Worm (Caenorhabditis elegans) whole organism, L3 larva: ENCODE data around the gene str-83.
A peak's percentile ranks its signal among the peaks of the same experiment; 100 is the strongest.

ENCODE experiments used
- R02D3.7 ChIP-seq: fragments of 150-350 bp; optimal IDR thresholded peaks from 2 replicates; lab custom pipeline; 2014; ENCODE audit warnings: missing biosample characterization, missing genetic modification characterization
- ZK546.5 ChIP-seq: sonication (generic microtip); optimal IDR thresholded peaks from 2 replicates; lab custom pipeline; 2017; ENCODE audit warnings: missing biosample characterization, missing genetic modification characterization
- aly-2 ChIP-seq: fragments of 150-350 bp; optimal IDR thresholded peaks from 2 replicates; lab custom pipeline; 2014; ENCODE audit warnings: missing biosample characterization, missing genetic modification characterization
- ama-1 ChIP-seq: fragments of 150-350 bp; optimal IDR thresholded peaks from 2 replicates; lab custom pipeline; 2018
- ceh-16 ChIP-seq: sonication (generic microtip); optimal IDR thresholded peaks from 2 replicates; lab custom pipeline; 2017; ENCODE audit warnings: missing biosample characterization, missing genetic modification characterization
- ceh-28 ChIP-seq: fragments of 150-350 bp; optimal IDR thresholded peaks from 2 replicates; lab custom pipeline; 2014; ENCODE audit warnings: missing biosample characterization, missing genetic modification reagents, missing genetic modification characterization
- ceh-82 ChIP-seq: fragments of 150-350 bp; optimal IDR thresholded peaks from 2 replicates; lab custom pipeline; 2014; ENCODE audit warnings: missing biosample characterization, missing genetic modification characterization
- ceh-9 ChIP-seq: sonication (generic microtip); optimal IDR thresholded peaks from 2 replicates; lab custom pipeline; 2018; ENCODE audit warnings: missing biosample characterization, missing genetic modification characterization
- daf-12 ChIP-seq: fragments of 150-350 bp; optimal IDR thresholded peaks from 2 replicates; lab custom pipeline; 2014; ENCODE audit warnings: missing biosample characterization, missing genetic modification reagents, missing genetic modification characterization
- egl-27 ChIP-seq: sonication (generic microtip); optimal IDR thresholded peaks from 4 replicates; lab custom pipeline; 2017; ENCODE audit warnings: missing biosample characterization, missing genetic modification reagents, missing genetic modification characterization
- egl-5 ChIP-seq: fragments of 150-350 bp; optimal IDR thresholded peaks from 2 replicates; lab custom pipeline; 2017; ENCODE audit warnings: missing biosample characterization, missing genetic modification reagents, missing genetic modification characterization, inconsistent platforms
- elt-1 ChIP-seq: fragments of 150-350 bp; optimal IDR thresholded peaks from 2 replicates; lab custom pipeline; 2014; ENCODE audit warnings: missing biosample characterization, missing genetic modification characterization
- elt-2 ChIP-seq: sonication (generic microtip); optimal IDR thresholded peaks from 2 replicates; lab custom pipeline; 2016; ENCODE audit warnings: missing genetic modification reagents, mild to moderate bottlenecking, missing genetic modification characterization, missing compliant biosample characterization
- eor-1 ChIP-seq, 2 experiments: fragments of 150-350 bp; optimal IDR thresholded peaks; 2 replicates each; lab custom pipeline; 2014 to 2018; ENCODE audit warnings: missing biosample characterization in 2 of 2, missing genetic modification characterization in 2 of 2
- fkh-10 ChIP-seq: sonication (generic microtip); optimal IDR thresholded peaks from 2 replicates; lab custom pipeline; 2017; ENCODE audit warnings: missing biosample characterization, missing genetic modification reagents, missing genetic modification characterization
- fkh-2 ChIP-seq: fragments of 150-350 bp; optimal IDR thresholded peaks from 2 replicates; lab custom pipeline; 2014; ENCODE audit warnings: missing biosample characterization, missing genetic modification reagents, missing genetic modification characterization
- lin-15B ChIP-seq: fragments of 150-350 bp; optimal IDR thresholded peaks from 2 replicates; lab custom pipeline; 2014; ENCODE audit warnings: missing biosample characterization, missing genetic modification characterization
- lin-39 ChIP-seq: fragments of 150-350 bp; optimal IDR thresholded peaks from 2 replicates; lab custom pipeline; 2018; ENCODE audit warnings: missing biosample characterization, missing genetic modification reagents, missing genetic modification characterization
- lsy-12 ChIP-seq: sonication (generic microtip); optimal IDR thresholded peaks from 2 replicates; lab custom pipeline; 2016; ENCODE audit warnings: mild to moderate bottlenecking, missing genetic modification characterization, missing compliant biosample characterization
- mdl-1 ChIP-seq: fragments of 150-350 bp; optimal IDR thresholded peaks from 2 replicates; lab custom pipeline; 2014; ENCODE audit warnings: missing biosample characterization, missing genetic modification characterization
- mml-1 ChIP-seq: fragments of 150-350 bp; sonication (generic microtip); optimal IDR thresholded peaks from 3 replicates; lab custom pipeline; 2014; ENCODE audit warnings: missing biosample characterization, missing genetic modification characterization
- nhr-12 ChIP-seq: fragments of 150-350 bp; optimal IDR thresholded peaks from 2 replicates; lab custom pipeline; 2014; ENCODE audit warnings: missing biosample characterization, missing genetic modification characterization
- nhr-23 ChIP-seq: fragments of 150-350 bp; optimal IDR thresholded peaks from 2 replicates; lab custom pipeline; 2014; ENCODE audit warnings: missing biosample characterization, missing genetic modification reagents, missing genetic modification characterization
- nhr-237 ChIP-seq: fragments of 150-350 bp; optimal IDR thresholded peaks from 2 replicates; lab custom pipeline; 2014; ENCODE audit warnings: missing biosample characterization, missing genetic modification characterization
- nhr-25 ChIP-seq: sonication (generic microtip); optimal IDR thresholded peaks from 2 replicates; lab custom pipeline; 2017; ENCODE audit warnings: missing biosample characterization, missing genetic modification characterization
- nhr-28 ChIP-seq: fragments of 150-350 bp; optimal IDR thresholded peaks from 2 replicates; lab custom pipeline; 2014; ENCODE audit warnings: missing biosample characterization, missing genetic modification characterization
- nhr-67 ChIP-seq: fragments of 150-350 bp; optimal IDR thresholded peaks from 2 replicates; lab custom pipeline; 2014; ENCODE audit warnings: missing biosample characterization, missing genetic modification characterization
- nhr-76 ChIP-seq: fragments of 150-350 bp; sonication (generic microtip); optimal IDR thresholded peaks from 5 replicates; lab custom pipeline; 2014; ENCODE audit warnings: missing biosample characterization, missing genetic modification characterization
- pha-4 ChIP-seq: fragments of 150-350 bp; optimal IDR thresholded peaks from 2 replicates; lab custom pipeline; 2014; ENCODE audit warnings: missing biosample characterization, missing genetic modification reagents, missing genetic modification characterization
- pqm-1 ChIP-seq: fragments of 150-350 bp; optimal IDR thresholded peaks from 2 replicates; lab custom pipeline; 2017; ENCODE audit warnings: missing biosample characterization, missing genetic modification characterization, inconsistent platforms
- sea-2 ChIP-seq: fragments of 150-350 bp; sonication (generic microtip); optimal IDR thresholded peaks from 4 replicates; lab custom pipeline; 2014; ENCODE audit warnings: missing biosample characterization, missing genetic modification reagents, missing genetic modification characterization
- snpc-4 ChIP-seq: fragments of 150-350 bp; optimal IDR thresholded peaks from 2 replicates; lab custom pipeline; 2014; ENCODE audit warnings: missing biosample characterization, missing genetic modification characterization
- tbx-2 ChIP-seq: sonication (generic microtip); optimal IDR thresholded peaks from 2 replicates; lab custom pipeline; 2016; ENCODE audit warnings: mild to moderate bottlenecking, missing genetic modification characterization, missing compliant biosample characterization
- zag-1 ChIP-seq: fragments of 150-350 bp; optimal IDR thresholded peaks from 2 replicates; lab custom pipeline; 2014; ENCODE audit warnings: missing biosample characterization, missing genetic modification characterization
- ztf-4 ChIP-seq: fragments of 150-350 bp; optimal IDR thresholded peaks from 2 replicates; lab custom pipeline; 2014; ENCODE audit warnings: missing biosample characterization, missing genetic modification characterization

The str-83 gene

ce11 chrV:3979819-3980218 lies 2.8 kb downstream of the str-83 start, which contains the start of gene nlp-31 (continued):
- TF ChIP-seq ama-1 (lab: Kevin White, UChicago) (no peak), pqm-1 (tag; lab: Kevin White, UChicago) (no peak), elt-1 (tag; lab: Kevin White, UChicago) (peak; percentile 21), ceh-16 (tag; lab: Kevin White, UChicago) (no peak), nhr-12 (no peak), ZK546.5 (no peak), mml-1 (tag; lab: Kevin White, UChicago) (no peak), nhr-76 (tag; lab: Kevin White, UChicago) (no peak), sea-2 (no peak), snpc-4 (tag; lab: Kevin White, UChicago) (no peak), ceh-28 (tag; lab: Kevin White, UChicago) (peak; percentile 43), egl-27 (tag; lab: Kevin White, UChicago) (no peak), eor-1 (tag; optimal IDR thresholded peaks at IDR 0.05; lab: Kevin White, UChicago) (no peak)

ce11 chrV:3980228-3980933 lies 3.3 kb downstream of the str-83 start:
- TF ChIP-seq ceh-16 (tag; lab: Kevin White, UChicago) (no peak), nhr-25 (tag; lab: Kevin White, UChicago) (peak; percentile 51), snpc-4 (tag; lab: Kevin White, UChicago) (no peak), nhr-23 (tag; lab: Kevin White, UChicago) (peak; percentile 75)

- TF ChIP-seq ceh-28 (tag; lab: Kevin White, UChicago) (no peak), egl-5 (no peak), aly-2 (tag; lab: Kevin White, UChicago) (no peak), fkh-10 (GFP tag; lab: Kevin White, UChicago) (no peak), ceh-9 (tag; lab: Kevin White, UChicago) (no peak), nhr-28 (tag; lab: Kevin White, UChicago) (no peak), nhr-67 (tag; lab: Kevin White, UChicago) (no peak), zag-1 (no peak), pha-4 (tag; lab: Kevin White, UChicago) (no peak), nhr-237 (tag; lab: Kevin White, UChicago) (no peak), ama-1 (lab: Kevin White, UChicago) (no peak), mdl-1 (no peak), ztf-4 (tag; lab: Kevin White, UChicago) (no peak), fkh-2 (tag; lab: Kevin White, UChicago) (no peak)
These were observed 4.6 kb downstream of the str-83 start, which contains the start of gene nlp-30 for ce11 chrV:3981680-3982079. Gene nlp-30 (plus strand): TSS chrV:3981980.

DNA sequence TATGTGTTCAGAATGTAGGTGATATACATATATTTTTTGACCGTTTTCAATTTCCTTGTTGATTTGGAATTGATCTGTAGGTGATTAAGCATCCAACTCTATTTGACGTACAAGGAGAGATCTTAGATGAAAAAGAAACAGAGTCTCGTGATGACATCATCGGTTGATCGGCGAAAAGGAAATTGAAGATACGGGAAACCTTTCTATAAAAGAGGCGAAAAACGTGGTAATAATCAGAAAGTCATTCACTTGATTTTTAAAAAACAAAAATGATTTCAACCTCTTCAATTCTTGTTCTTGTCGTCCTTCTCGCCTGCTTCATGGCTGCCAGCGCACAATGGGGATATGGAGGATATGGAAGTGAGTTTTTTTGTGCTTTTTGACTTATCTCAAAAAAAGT lies 7.1 kb downstream of the str-83 start, which contains the start of gene nlp-29:
TSS of gene nlp-29 (plus strand) at position 248 of the 400 bp plus-strand sequence.
- TF ChIP-seq egl-5 (no peak), tbx-2 (tag; lab: Kevin White, UChicago) (no peak), nhr-23 (tag; lab: Kevin White, UChicago) (peak; percentile 78), nhr-25 (tag; lab: Kevin White, UChicago) (peak; percentile 75), ceh-82 (tag; lab: Kevin White, UChicago) (no peak), elt-2 (tag; lab: Kevin White, UChicago) (no peak), aly-2 (tag; lab: Kevin White, UChicago) (no peak)

- TF ChIP-seq ceh-16 (tag; lab: Kevin White, UChicago) (no peak), ceh-9 (tag; lab: Kevin White, UChicago) (no peak), nhr-237 (tag; lab: Kevin White, UChicago) (no peak), pqm-1 (tag; lab: Kevin White, UChicago) (no peak), elt-2 (tag; lab: Kevin White, UChicago) (no peak), ceh-28 (tag; lab: Kevin White, UChicago) (no peak), lin-39 (tag; lab: Kevin White, UChicago) (no peak), lin-15B (no peak), elt-1 (tag; lab: Kevin White, UChicago) (no peak), lsy-12 (tag; lab: Kevin White, UChicago) (no peak), nhr-28 (tag; lab: Kevin White, UChicago) (no peak), nhr-12 (no peak), ZK546.5 (no peak), snpc-4 (tag; lab: Kevin White, UChicago) (no peak), R02D3.7 (tag; lab: Kevin White, UChicago) (no peak), fkh-2 (tag; lab: Kevin White, UChicago) (no peak), daf-12 (tag; lab: Kevin White, UChicago) (no peak)
- TF ChIP-seq, all 47 proteins: peak for 0
These were observed 8.0 kb downstream of the str-83 start for ce11 chrV:3985104-3985503.
